Fruit fly (Drosophila melanogaster) whole organism, embryonic: Measurements from ENCODE around the gene stg1.

ENCODE experiments used
- Ada2b ChIP-seq: fragments of 200-800 bp; sonication (Bioruptor generic); IDR thresholded peaks from 2 replicates; pipeline ENCODE4 v1.3.6; 2022; ENCODE audit warnings: missing biosample characterization, missing genetic modification characterization
- Awh ChIP-seq: fragments of 200-800 bp; sonication (Bioruptor generic); IDR thresholded peaks from 2 replicates; pipeline ENCODE4, ENCODE4 v1.3.6; 2022; ENCODE audit warnings: missing biosample characterization, missing genetic modification characterization
- B-H2 ChIP-seq: fragments of 200-800 bp; sonication (Bioruptor generic); optimal IDR thresholded peaks from 2 replicates; lab custom pipeline; 2018; ENCODE audit warnings: missing biosample characterization, mild to moderate bottlenecking, missing genetic modification characterization
- BEAF-32 ChIP-seq: fragments of 200-800 bp; sonication (Bioruptor generic); optimal IDR thresholded peaks from 3 replicates; lab custom pipeline; 2017; ENCODE audit warnings: missing biosample characterization, missing genetic modification characterization, mild to moderate bottlenecking, moderate library complexity, missing genetic modification reagents
- Bdp1 ChIP-seq: fragments of 200-800 bp; sonication (Bioruptor generic); optimal IDR thresholded peaks from 3 replicates; lab custom pipeline; 2016; ENCODE audit warnings: missing biosample characterization, missing genetic modification characterization
- CG10209 ChIP-seq: fragments of 200-800 bp; sonication (Bioruptor generic); optimal IDR thresholded peaks from 3 replicates; lab custom pipeline; 2017; ENCODE audit warnings: missing biosample characterization, mild to moderate bottlenecking, missing genetic modification characterization, missing genetic modification reagents
- CG11560 ChIP-seq: fragments of 200-800 bp; sonication (Bioruptor generic); IDR thresholded peaks from 3 replicates; pipeline ENCODE4 v1.3.6; 2022; ENCODE audit warnings: missing biosample characterization, missing genetic modification characterization
- CG11723 ChIP-seq: fragments of 200-800 bp; sonication (Bioruptor generic); optimal IDR thresholded peaks from 2 replicates; lab custom pipeline; 2017; ENCODE audit warnings: missing biosample characterization, mild to moderate bottlenecking, missing genetic modification characterization
- CG12942 ChIP-seq: fragments of 200-800 bp; sonication (Bioruptor generic); optimal IDR thresholded peaks from 3 replicates; lab custom pipeline; 2016; ENCODE audit warnings: missing biosample characterization, missing genetic modification characterization
- CG16815 ChIP-seq: fragments of 200-800 bp; sonication (Bioruptor generic); optimal IDR thresholded peaks from 3 replicates; lab custom pipeline; 2017; ENCODE audit warnings: missing biosample characterization, mild to moderate bottlenecking, missing genetic modification characterization
- CG1832 ChIP-seq: fragments of 200-800 bp; sonication (Bioruptor generic); optimal IDR thresholded peaks from 2 replicates; lab custom pipeline; 2017; ENCODE audit warnings: missing biosample characterization, mild to moderate bottlenecking, missing genetic modification characterization, inconsistent platforms
- CG2120 ChIP-seq: fragments of 200-800 bp; sonication (Bioruptor generic); optimal IDR thresholded peaks from 3 replicates; lab custom pipeline; 2016; ENCODE audit warnings: missing biosample characterization, missing genetic modification characterization
- CG31388 ChIP-seq: fragments of 200-800 bp; sonication (Bioruptor generic); optimal IDR thresholded peaks from 2 replicates; lab custom pipeline; 2016; ENCODE audit warnings: missing biosample characterization, missing genetic modification characterization
- CG3726 ChIP-seq: fragments of 200-800 bp; sonication (Bioruptor generic); IDR thresholded peaks from 3 replicates; pipeline ENCODE4, ENCODE4 v1.3.6; 2022; ENCODE audit warnings: missing biosample characterization, missing genetic modification characterization
- CG4617 ChIP-seq: fragments of 200-800 bp; sonication (Bioruptor generic); optimal IDR thresholded peaks from 3 replicates; lab custom pipeline; 2016; ENCODE audit warnings: missing biosample characterization, missing genetic modification characterization, borderline replicate concordance
- CG6654 ChIP-seq: fragments of 200-800 bp; sonication (Bioruptor generic); optimal IDR thresholded peaks from 2 replicates; lab custom pipeline; 2017; ENCODE audit warnings: missing biosample characterization, mild to moderate bottlenecking, missing genetic modification characterization
- CG7839 ChIP-seq: fragments of 200-800 bp; sonication (Bioruptor generic); optimal IDR thresholded peaks from 3 replicates; lab custom pipeline; 2018; ENCODE audit warnings: missing biosample characterization, mild to moderate bottlenecking, missing genetic modification characterization, moderate library complexity
- CG8924 ChIP-seq: fragments of 200-800 bp; optimal IDR thresholded peaks from 3 replicates; lab custom pipeline; 2019; ENCODE audit warnings: missing biosample characterization, mild to moderate bottlenecking, missing genetic modification characterization, moderate library complexity
- Chrac-16 ChIP-seq: fragments of 200-800 bp; sonication (Bioruptor generic); optimal IDR thresholded peaks from 3 replicates; lab custom pipeline; 2016; ENCODE audit warnings: missing biosample characterization, missing genetic modification characterization
- Dad ChIP-seq: fragments of 200-800 bp; sonication (Bioruptor generic); optimal IDR thresholded peaks from 3 replicates; lab custom pipeline; 2016; ENCODE audit warnings: missing biosample characterization, missing genetic modification characterization
- Doc3 ChIP-seq: fragments of 200-800 bp; sonication (Bioruptor generic); IDR thresholded peaks from 3 replicates; pipeline ENCODE4 v1.3.6; 2022; ENCODE audit warnings: missing biosample characterization, missing genetic modification characterization; ENCODE audit not compliant: partially characterized antibody
- Gsc ChIP-seq: fragments of 200-800 bp; sonication (Bioruptor generic); IDR thresholded peaks from 2 replicates; pipeline ENCODE4 v1.3.6; 2022; ENCODE audit warnings: missing biosample characterization, missing genetic modification characterization
- HLH54F ChIP-seq: fragments of 200-800 bp; sonication (Bioruptor generic); optimal IDR thresholded peaks from 3 replicates; lab custom pipeline; 2016; ENCODE audit warnings: missing biosample characterization, missing genetic modification characterization
- Hr51 ChIP-seq, 2 experiments: fragments of 200-800 bp; sonication (Bioruptor generic); optimal IDR thresholded peaks; 2 replicates in 1 of 2; 3 replicates in 1 of 2; lab custom pipeline; 2016 to 2018; ENCODE audit warnings: missing biosample characterization in 2 of 2, missing genetic modification characterization in 2 of 2, mild to moderate bottlenecking in 1 of 2, moderate library complexity in 1 of 2
- Jarid2 ChIP-seq: fragments of 200-800 bp; sonication (Bioruptor generic); optimal IDR thresholded peaks from 3 replicates; lab custom pipeline; 2017; ENCODE audit warnings: mild to moderate bottlenecking, missing biosample characterization, missing genetic modification reagents, missing genetic modification characterization
- MESR4 ChIP-seq: fragments of 200-800 bp; sonication (Bioruptor generic); optimal IDR thresholded peaks from 2 replicates; lab custom pipeline; 2018; ENCODE audit warnings: missing biosample characterization, mild to moderate bottlenecking, missing genetic modification characterization, moderate library complexity
- PHDP ChIP-seq: fragments of 200-800 bp; sonication (Bioruptor generic); optimal IDR thresholded peaks from 3 replicates; lab custom pipeline; 2018; ENCODE audit warnings: missing biosample characterization, mild to moderate bottlenecking, missing genetic modification characterization, moderate library complexity
- Ravus ChIP-seq: fragments of 200-800 bp; sonication (Bioruptor generic); IDR thresholded peaks from 2 replicates; pipeline ENCODE4 v1.3.6; 2022; ENCODE audit warnings: missing biosample characterization, missing genetic modification characterization
- Trl ChIP-seq, 3 experiments: fragments of >200 bp in 2 of 3; fragments of 200-800 bp in 1 of 3; sonication (Bioruptor generic) in 1 of 3; optimal IDR thresholded peaks; 2 replicates in 1 of 3; 3 replicates in 2 of 3; lab custom pipeline; 2016 to 2017; ENCODE audit warnings: missing biosample characterization in 1 of 3, missing genetic modification characterization in 1 of 3
- ase ChIP-seq: fragments of 200-800 bp; sonication (Bioruptor generic); IDR thresholded peaks from 3 replicates; pipeline ENCODE4 v1.3.6; 2022; ENCODE audit warnings: missing biosample characterization, missing genetic modification characterization
- ato ChIP-seq: fragments of 200-800 bp; sonication (Bioruptor generic); IDR thresholded peaks from 2 replicates; pipeline ENCODE4 v1.3.6; 2022; ENCODE audit warnings: missing biosample characterization, missing genetic modification characterization; ENCODE audit not compliant: partially characterized antibody
- cg ChIP-seq: fragments of 200-800 bp; sonication (Bioruptor generic); optimal IDR thresholded peaks from 3 replicates; lab custom pipeline; 2019; ENCODE audit warnings: missing biosample characterization, mild to moderate bottlenecking, missing genetic modification characterization, moderate library complexity
- cwo ChIP-seq: fragments of 200-800 bp; sonication (Bioruptor generic); optimal IDR thresholded peaks from 3 replicates; lab custom pipeline; 2017; ENCODE audit warnings: missing biosample characterization, missing genetic modification characterization, mild to moderate bottlenecking, moderate library complexity, missing genetic modification reagents
- da ChIP-seq: fragments of 200-800 bp; sonication (Bioruptor generic); optimal IDR thresholded peaks from 2 replicates; lab custom pipeline; 2016; ENCODE audit warnings: missing biosample characterization, missing genetic modification characterization
- en ChIP-seq: fragments of 200-800 bp; sonication (Bioruptor generic); optimal IDR thresholded peaks from 2 replicates; lab custom pipeline; 2016; ENCODE audit warnings: missing biosample characterization, missing genetic modification characterization
- esg ChIP-seq: fragments of 200-800 bp; sonication (Bioruptor generic); conservative IDR thresholded peaks from 2 replicates; pipeline ENCODE4 v1.3.6; 2022; ENCODE audit warnings: missing biosample characterization, missing genetic modification characterization
- gfzf ChIP-seq: fragments of 200-800 bp; sonication (Bioruptor generic); optimal IDR thresholded peaks from 2 replicates; lab custom pipeline; 2016; ENCODE audit warnings: missing biosample characterization, mild to moderate bottlenecking, missing genetic modification characterization, moderate library complexity
- grn ChIP-seq: fragments of 200-800 bp; sonication (Bioruptor generic); optimal IDR thresholded peaks from 3 replicates; lab custom pipeline; 2017; ENCODE audit warnings: missing biosample characterization, missing genetic modification characterization
- ind ChIP-seq: fragments of 200-800 bp; sonication (Bioruptor generic); optimal IDR thresholded peaks from 3 replicates; lab custom pipeline; 2016; ENCODE audit warnings: missing biosample characterization, missing genetic modification characterization
- luna ChIP-seq: fragments of 200-800 bp; sonication (Bioruptor generic); optimal IDR thresholded peaks from 2 replicates; lab custom pipeline; 2016; ENCODE audit warnings: missing biosample characterization, missing genetic modification characterization
- mirr ChIP-seq: fragments of 200-800 bp; sonication (Bioruptor generic); optimal IDR thresholded peaks from 3 replicates; lab custom pipeline; 2018; ENCODE audit warnings: missing biosample characterization, mild to moderate bottlenecking, missing genetic modification characterization
- pb ChIP-seq: fragments of 200-800 bp; sonication (Bioruptor generic); optimal IDR thresholded peaks from 3 replicates; lab custom pipeline; 2016; ENCODE audit warnings: missing biosample characterization, missing genetic modification characterization
- peb ChIP-seq: fragments of 200-800 bp; sonication (Bioruptor generic); IDR thresholded peaks from 2 replicates; pipeline ENCODE4 v1.3.6; 2022; ENCODE audit warnings: missing biosample characterization, missing genetic modification characterization
- phol ChIP-seq: fragments of 200-800 bp; sonication (Bioruptor generic); optimal IDR thresholded peaks from 3 replicates; lab custom pipeline; 2018; ENCODE audit warnings: missing biosample characterization, mild to moderate bottlenecking, missing genetic modification characterization, moderate library complexity
- sens ChIP-seq: fragments of 200-800 bp; sonication (Bioruptor generic); peaks from one replicate; lab custom pipeline; 2016; ENCODE audit warnings: missing biosample characterization, missing genetic modification characterization
- seq ChIP-seq: fragments of 200-800 bp; sonication (Bioruptor generic); IDR thresholded peaks from 2 replicates; pipeline ENCODE4 v1.3.6; 2022; ENCODE audit warnings: missing biosample characterization, missing genetic modification characterization
- stwl ChIP-seq: fragments of 200-800 bp; sonication (Bioruptor generic); optimal IDR thresholded peaks from 3 replicates; lab custom pipeline; 2018; ENCODE audit warnings: missing biosample characterization, mild to moderate bottlenecking, missing genetic modification characterization, moderate library complexity
- tin ChIP-seq: fragments of 200-800 bp; sonication (Bioruptor generic); optimal IDR thresholded peaks from 3 replicates; lab custom pipeline; 2016; ENCODE audit warnings: missing biosample characterization, missing genetic modification characterization

The stg1 gene

dm6 chrX:21053849-21054581 lies 39.6 kb upstream of the stg1 start, which contains the start of the genes Stt3A and bves (continued):
- TF ChIP-seq ind (GFP tag; lab: Kevin White, UChicago) (peak; percentile 97), cwo (peak; percentile 97), CG12942 (GFP tag; lab: Kevin White, UChicago) (peak; percentile 96), en (peak; percentile 98), CG11723 (GFP tag; lab: Kevin White, UChicago) (peak; percentile 98), Ada2b (GFP tag; lab: Robert Waterston, UW) (peak; percentile 97), PHDP (peak; percentile 99), pb (GFP tag; lab: Kevin White, UChicago) (peak; percentile 98), da (peak; percentile 95), CG2120 (GFP tag; lab: Kevin White, UChicago) (peak; percentile 99), stwl (tag; lab: Kevin White, UChicago) (peak; percentile 65), sens (GFP tag; lab: Kevin White, UChicago) (peak; percentile 100), Chrac-16 (GFP tag; lab: Kevin White, UChicago) (peak; percentile 98), ato (GFP tag; lab: Robert Waterston, UW) (peak; percentile 25), CG6654 (GFP tag; lab: Kevin White, UChicago) (peak; percentile 90), luna (GFP tag; lab: Kevin White, UChicago) (peak; percentile 96), CG8924 (tag; lab: Kevin White, UChicago) (peak; percentile 99), HLH54F (GFP tag; lab: Kevin White, UChicago) (peak; percentile 98), BEAF-32 (GFP tag; lab: Kevin White, UChicago) (no peak), cg (GFP tag; lab: Kevin White, UChicago) (no peak), Bdp1 (GFP tag; lab: Kevin White, UChicago) (peak; percentile 95), gfzf (GFP tag; lab: Kevin White, UChicago) (peak; percentile 9), mirr (GFP tag; lab: Kevin White, UChicago) (peak; percentile 95), Dad (GFP tag; lab: Kevin White, UChicago) (peak; percentile 98), CG1832 (GFP tag; lab: Kevin White, UChicago) (peak; percentile 36), Gsc (GFP tag; lab: Robert Waterston, UW) (peak; percentile 90), CG11560 (tag; lab: Robert Waterston, UW) (peak; percentile 84), ase (GFP tag; lab: Robert Waterston, UW) (peak; percentile 96), grn (peak; percentile 79), Hr51 (GFP tag; optimal IDR thresholded peaks at IDR 0.05; lab: Kevin White, UChicago) (peak; percentile 98 to 99), phol (tag; lab: Kevin White, UChicago) (peak; percentile 97), CG7839 (tag; lab: Kevin White, UChicago) (peak; percentile 99), B-H2 (peak; percentile 96), Ravus (GFP tag; lab: Robert Waterston, UW) (peak; percentile 89), esg (peak; percentile 96), seq (GFP tag; lab: Robert Waterston, UW) (peak; percentile 99), CG16815 (GFP tag; lab: Kevin White, UChicago) (peak; percentile 97), Awh (GFP tag; lab: Robert Waterston, UW) (peak; percentile 97), Trl (optimal IDR thresholded peaks at IDR 0.05; lab: Kevin White, UChicago) (peak; percentile 81 to 98), Trl (GFP tag; optimal IDR thresholded peaks at IDR 0.05; lab: Kevin White, UChicago) (peak; percentile 99), Jarid2 (GFP tag; lab: Kevin White, UChicago) (peak; percentile 90), CG4617 (GFP tag; lab: Kevin White, UChicago) (peak; percentile 95), CG31388 (GFP tag; lab: Kevin White, UChicago) (peak; percentile 89), CG3726 (peak; percentile 95), CG10209 (peak; percentile 98), tin (GFP tag; lab: Kevin White, UChicago) (peak; percentile 98), MESR4 (GFP tag; lab: Kevin White, UChicago) (peak; percentile 80), peb (GFP tag; lab: Robert Waterston, UW) (peak; percentile 95), Doc3 (GFP tag; lab: Robert Waterston, UW) (peak; percentile 63)
